ENCODE assay signal across 2 worm cellular contexts in genomic region chrIII:8731973-8732372, ce11.
TF ChIP-seq lines count a peak whose summit lies in the region.

No protein-coding gene starts in this region.

TF ChIP-seq in whole organism, L2 larva, 48 proteins besides CTCF, POLR2A, EP300 and RAD21 (continued from another document):
- TF ChIP-seq ztf-11 (tag; optimal IDR thresholded peaks at IDR 0.05; lab: Kevin White, UChicago) (no peak), nhr-77 (tag; optimal IDR thresholded peaks at IDR 0.05; lab: Kevin White, UChicago) (no peak), nhr-21 (tag; optimal IDR thresholded peaks at IDR 0.05; lab: Kevin White, UChicago) (no peak), F13H6.1 (tag; optimal IDR thresholded peaks at IDR 0.05; lab: Kevin White, UChicago) (peak; percentile 2), unc-62 (GFP tag; optimal IDR thresholded peaks at IDR 0.05; lab: Kevin White, UChicago) (no peak), lin-13 (GFP tag; optimal IDR thresholded peaks at IDR 0.05; lab: Kevin White, UChicago) (no peak), mdl-1 (tag; optimal IDR thresholded peaks at IDR 0.05; lab: Kevin White, UChicago) (peak in 1 of 2 experiments; percentile 33), nhr-129 (tag; optimal IDR thresholded peaks at IDR 0.05; lab: Kevin White, UChicago) (no peak), egl-27 (tag; optimal IDR thresholded peaks at IDR 0.05; lab: Kevin White, UChicago) (no peak), nhr-6 (tag; optimal IDR thresholded peaks at IDR 0.05; lab: Kevin White, UChicago) (no peak), elt-3 (tag; optimal IDR thresholded peaks at IDR 0.05; lab: Kevin White, UChicago) (no peak), nhr-11 (tag; optimal IDR thresholded peaks at IDR 0.05; lab: Kevin White, UChicago) (no peak), ceh-82 (tag; optimal IDR thresholded peaks at IDR 0.05; lab: Kevin White, UChicago) (no peak), mbf-1 (tag; optimal IDR thresholded peaks at IDR 0.05; lab: Kevin White, UChicago) (no peak), gmeb-1 (tag; optimal IDR thresholded peaks at IDR 0.05; lab: Kevin White, UChicago) (no peak), C34F6.9 (tag; optimal IDR thresholded peaks at IDR 0.05; lab: Kevin White, UChicago) (no peak), blmp-1 (tag; optimal IDR thresholded peaks at IDR 0.05; lab: Kevin White, UChicago; ENCODE audit: insufficient read depth) (peak; percentile 28), snpc-4 (tag; optimal IDR thresholded peaks at IDR 0.05; lab: Kevin White, UChicago) (no peak), elt-1 (tag; optimal IDR thresholded peaks at IDR 0.05; lab: Kevin White, UChicago) (no peak), sem-4 (tag; optimal IDR thresholded peaks at IDR 0.05; lab: Kevin White, UChicago) (no peak), zag-1 (tag; optimal IDR thresholded peaks at IDR 0.05; lab: Kevin White, UChicago) (no peak), sma-3 (GFP tag; optimal IDR thresholded peaks at IDR 0.05; lab: Kevin White, UChicago) (no peak)

TF ChIP-seq in whole organism, L4 larva, 104 proteins besides CTCF, POLR2A, EP300 and RAD21 (continued from another document):
- TF ChIP-seq ces-1 (GFP tag; optimal IDR thresholded peaks at IDR 0.05; lab: Kevin White, UChicago) (no peak), pha-4 (GFP tag; IDR thresholded peaks at IDR 0.05; lab: Robert Waterston, UW) (no peak), pha-4 (tag; optimal IDR thresholded peaks at IDR 0.05; lab: Kevin White, UChicago) (no peak), spr-1 (tag; optimal IDR thresholded peaks at IDR 0.05; lab: Kevin White, UChicago) (no peak), ctbp-1 (GFP tag; IDR thresholded peaks at IDR 0.05; lab: Robert Waterston, UW) (peak; percentile 35; the same call in 1 of the 2 replicates), rbr-2 (tag; optimal IDR thresholded peaks at IDR 0.05; lab: Kevin White, UChicago) (no peak), nhr-76 (tag; optimal IDR thresholded peaks at IDR 0.05; lab: Kevin White, UChicago) (no peak), ama-1 (optimal IDR thresholded peaks at IDR 0.05; lab: Kevin White, UChicago) (no peak), unc-62 (GFP tag; optimal IDR thresholded peaks at IDR 0.05 in 1 of 2; lab: Kevin White, UChicago) (peak in 1 of 2 experiments; percentile 94), unc-62 (tag; optimal IDR thresholded peaks at IDR 0.05; lab: Kevin White, UChicago) (no peak), unc-39 (tag; optimal IDR thresholded peaks at IDR 0.05; lab: Kevin White, UChicago) (no peak), nhr-77 (tag; optimal IDR thresholded peaks at IDR 0.05; lab: Kevin White, UChicago) (no peak), hmg-1.1 (GFP tag; IDR thresholded peaks at IDR 0.05; lab: Robert Waterston, UW) (no peak), nhr-48 (tag; optimal IDR thresholded peaks at IDR 0.05; lab: Kevin White, UChicago) (peak; percentile 19), nhr-28 (tag; optimal IDR thresholded peaks at IDR 0.05; lab: Kevin White, UChicago) (peak; percentile 64), hlh-11 (tag; optimal IDR thresholded peaks at IDR 0.05; lab: Kevin White, UChicago) (peak; percentile 62)
TF ChIP-seq in whole organism, L4 larva: peak in this region for 14.
